Worm (Caenorhabditis elegans) whole organism, midembryonic: Measurements from ENCODE around the gene F11D5.5.

ENCODE experiments used
- T22C8.4 ChIP-seq: fragments of 200-800 bp; sonication (Bioruptor generic); IDR thresholded peaks from 2 replicates; pipeline ENCODE4 v1.3.6; 2022; ENCODE audit warnings: missing genetic modification characterization, missing compliant biosample characterization
- cog-1 ChIP-seq: sonication (generic microtip); optimal IDR thresholded peaks from 2 replicates; lab custom pipeline; 2016; ENCODE audit warnings: missing genetic modification characterization, missing compliant biosample characterization
- flt-1 ChIP-seq: fragments of 200-800 bp; sonication (Bioruptor generic); IDR thresholded peaks from 2 replicates; pipeline ENCODE4 v1.3.6; 2022; ENCODE audit warnings: missing genetic modification characterization, missing compliant biosample characterization
- klf-2 ChIP-seq: fragments of 200-800 bp; sonication (Bioruptor generic); conservative IDR thresholded peaks from 2 replicates; pipeline ENCODE4 v1.3.6; 2022; ENCODE audit warnings: missing genetic modification reagents, missing genetic modification characterization, missing compliant biosample characterization
- med-1 ChIP-seq: sonication (generic microtip); optimal IDR thresholded peaks from 2 replicates; lab custom pipeline; 2017; ENCODE audit warnings: missing genetic modification characterization, mild to moderate bottlenecking, missing compliant biosample characterization, antibody characterized with exemption, missing genetic modification reagents; ENCODE audit not compliant: insufficient read depth
- tab-1 ChIP-seq: fragments of 200-800 bp; sonication (Bioruptor generic); IDR thresholded peaks from 2 replicates; pipeline ENCODE4 v1.3.6; 2022; ENCODE audit warnings: missing genetic modification characterization, missing compliant biosample characterization
- ztf-23 ChIP-seq: fragments of 200-800 bp; sonication (Bioruptor generic); IDR thresholded peaks from 2 replicates; pipeline ENCODE4 v1.3.6; 2022; ENCODE audit warnings: missing genetic modification reagents, missing genetic modification characterization, missing compliant biosample characterization

DNA sequence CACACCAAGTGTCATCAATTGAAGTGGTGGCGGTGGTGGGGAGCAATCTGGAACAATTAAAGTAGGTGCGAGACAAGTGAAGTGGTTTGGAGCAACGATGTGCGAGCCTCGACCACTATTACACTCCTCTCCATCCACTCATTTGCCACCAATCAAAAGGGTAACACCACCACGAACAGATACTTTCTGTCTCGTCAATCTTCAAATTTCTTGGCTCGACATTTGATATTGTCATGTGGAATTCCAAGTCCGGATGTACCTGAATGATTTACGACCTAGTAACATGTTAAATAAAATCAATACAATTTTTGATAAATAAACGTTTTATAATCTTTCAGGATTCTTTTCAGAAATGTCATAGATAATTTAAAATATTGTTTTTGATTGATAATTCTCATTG is 31.1 kb upstream of the F11D5.5 start, which contains the start of gene sul-1:
- TF ChIP-seq klf-2 (GFP tag; lab: Robert Waterston, UW) (no peak), tab-1 (no peak), ztf-23 (GFP tag; lab: Robert Waterston, UW) (no peak), cog-1 (tag; lab: Kevin White, UChicago) (no peak), T22C8.4 (GFP tag; lab: Robert Waterston, UW) (no peak), med-1 (GFP tag; lab: Kevin White, UChicago) (no peak), flt-1 (GFP tag; lab: Robert Waterston, UW) (no peak)
